Worm (Caenorhabditis elegans) whole organism, L2 larva: ENCODE data around the gene his-17.

ENCODE experiments used
- ZK546.5 ChIP-seq: sonication (generic microtip); optimal IDR thresholded peaks from 2 replicates; lab custom pipeline; 2017; ENCODE audit warnings: missing biosample characterization, missing genetic modification characterization
- ama-1 ChIP-seq: fragments of 150-350 bp; optimal IDR thresholded peaks from 2 replicates; lab custom pipeline; 2018; ENCODE audit warnings: inconsistent platforms
- unc-39 ChIP-seq: fragments of 150-350 bp; optimal IDR thresholded peaks from 2 replicates; lab custom pipeline; 2014; ENCODE audit warnings: missing biosample characterization, missing genetic modification characterization

DNA sequence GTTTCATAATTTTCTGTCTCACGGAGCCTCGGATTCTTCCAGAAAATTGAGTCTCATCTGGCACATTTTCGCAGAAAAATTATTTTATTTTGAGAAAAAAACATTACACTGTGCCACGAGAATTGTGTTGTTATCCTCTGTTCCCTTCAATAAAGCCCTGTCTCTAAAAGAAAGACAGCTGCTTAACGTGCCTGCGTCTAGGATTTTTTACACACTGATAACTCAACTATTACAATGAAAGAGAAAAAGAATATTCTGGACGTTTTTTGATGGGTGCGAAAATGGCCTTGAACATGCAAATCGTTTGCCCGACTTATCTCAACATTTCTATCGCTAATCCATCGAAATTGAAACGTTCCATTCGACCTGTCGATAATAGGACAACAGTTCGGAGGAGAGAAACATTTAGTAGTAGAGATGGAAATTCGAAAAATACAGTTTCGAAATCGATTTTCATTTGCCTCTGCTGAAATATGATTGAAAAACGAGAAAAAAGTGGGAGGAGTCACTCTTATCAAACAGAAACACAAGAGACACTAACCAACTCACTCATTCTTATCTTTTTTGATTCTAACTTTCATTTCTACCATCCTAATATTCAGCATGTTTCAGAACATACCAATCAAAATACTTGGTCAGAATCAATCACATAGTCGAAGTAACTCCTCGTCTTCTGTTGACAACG, 39.1 kb upstream of the his-17 start:
- TF ChIP-seq unc-39 (tag; lab: Kevin White, UChicago) (no peak), ama-1 (lab: Kevin White, UChicago) (no peak), ZK546.5 (tag; lab: Kevin White, UChicago) (no peak)
